Fruit fly (Drosophila melanogaster) whole organism, embryonic: ENCODE data around the gene Gprk2.

ENCODE experiments used
- Ada2b ChIP-seq: fragments of 200-800 bp; sonication (Bioruptor generic); IDR thresholded peaks from 2 replicates; pipeline ENCODE4 v1.3.6; 2022; ENCODE audit warnings: missing biosample characterization, missing genetic modification characterization
- BtbVII ChIP-seq: fragments of 200-800 bp; sonication (Bioruptor generic); optimal IDR thresholded peaks from 3 replicates; lab custom pipeline; 2017; ENCODE audit warnings: missing biosample characterization, mild to moderate bottlenecking, missing genetic modification characterization
- CG10267 ChIP-seq: fragments of 200-800 bp; sonication (Bioruptor generic); optimal IDR thresholded peaks from 2 replicates; lab custom pipeline; 2018; ENCODE audit warnings: missing biosample characterization, mild to moderate bottlenecking, missing genetic modification characterization, moderate library complexity
- CG10431 ChIP-seq: fragments of 200-800 bp; sonication (Bioruptor generic); optimal IDR thresholded peaks from 3 replicates; lab custom pipeline; 2018; ENCODE audit warnings: missing biosample characterization, mild to moderate bottlenecking, missing genetic modification characterization
- CG11398 ChIP-seq: fragments of 200-800 bp; sonication (Bioruptor generic); optimal IDR thresholded peaks from 2 replicates; lab custom pipeline; 2016; ENCODE audit warnings: missing biosample characterization, missing genetic modification characterization
- CG14667 ChIP-seq: fragments of 200-800 bp; sonication (Bioruptor generic); IDR thresholded peaks from 2 replicates; pipeline ENCODE4 v1.3.6; 2022; ENCODE audit warnings: missing biosample characterization, missing genetic modification characterization
- CG15269 ChIP-seq: fragments of 200-800 bp; sonication (Bioruptor generic); optimal IDR thresholded peaks from 2 replicates; lab custom pipeline; 2018; ENCODE audit warnings: missing biosample characterization, mild to moderate bottlenecking, missing genetic modification characterization, moderate library complexity
- CG15514 ChIP-seq: fragments of 200-800 bp; sonication (Bioruptor generic); optimal IDR thresholded peaks from 3 replicates; lab custom pipeline; 2017; ENCODE audit warnings: missing biosample characterization, missing genetic modification characterization, mild to moderate bottlenecking, moderate library complexity, missing genetic modification reagents
- CG17186 ChIP-seq: fragments of 200-800 bp; sonication (Bioruptor generic); optimal IDR thresholded peaks from 3 replicates; lab custom pipeline; 2017; ENCODE audit warnings: missing biosample characterization, missing genetic modification reagents, missing genetic modification characterization
- CG18599 ChIP-seq: fragments of 200-800 bp; sonication (Bioruptor generic); optimal IDR thresholded peaks from 3 replicates; lab custom pipeline; 2017; ENCODE audit warnings: missing biosample characterization, missing genetic modification characterization, mild to moderate bottlenecking, moderate library complexity, missing genetic modification reagents
- CG2120 ChIP-seq: fragments of 200-800 bp; sonication (Bioruptor generic); optimal IDR thresholded peaks from 3 replicates; lab custom pipeline; 2016; ENCODE audit warnings: missing biosample characterization, missing genetic modification characterization
- CG33557 ChIP-seq: fragments of 200-800 bp; sonication (Bioruptor generic); optimal IDR thresholded peaks from 2 replicates; lab custom pipeline; 2019; ENCODE audit warnings: missing biosample characterization, mild to moderate bottlenecking, missing genetic modification characterization, moderate library complexity
- CG4282 ChIP-seq: fragments of 200-800 bp; sonication (Bioruptor generic); optimal IDR thresholded peaks from 2 replicates; lab custom pipeline; 2016; ENCODE audit warnings: missing biosample characterization, missing genetic modification characterization
- CG5953 ChIP-seq: fragments of 200-800 bp; sonication (Bioruptor generic); IDR thresholded peaks from 2 replicates; pipeline ENCODE4 v1.3.6; 2022; ENCODE audit warnings: missing biosample characterization, missing genetic modification characterization
- CG8478 ChIP-seq: fragments of >200 bp; optimal IDR thresholded peaks from 2 replicates; lab custom pipeline; 2018
- CG9215 ChIP-seq: fragments of 200-800 bp; sonication (Bioruptor generic); IDR thresholded peaks from 2 replicates; pipeline ENCODE4 v1.3.6; 2022; ENCODE audit warnings: missing biosample characterization, missing genetic modification characterization
- CG9817 ChIP-seq: fragments of 200-800 bp; sonication (Bioruptor generic); optimal IDR thresholded peaks from 2 replicates; lab custom pipeline; 2018; ENCODE audit warnings: missing biosample characterization, mild to moderate bottlenecking, missing genetic modification characterization, moderate library complexity
- Dp ChIP-seq: fragments of 200-800 bp; sonication (Bioruptor generic); optimal IDR thresholded peaks from 2 replicates; lab custom pipeline; 2018; ENCODE audit warnings: missing biosample characterization, mild to moderate bottlenecking, missing genetic modification characterization, moderate library complexity
- E2f1 ChIP-seq: fragments of 200-800 bp; sonication (Bioruptor generic); IDR thresholded peaks from 2 replicates; pipeline ENCODE4 v1.3.6; 2022; ENCODE audit warnings: missing biosample characterization, missing genetic modification characterization
- Fer3 ChIP-seq: fragments of 200-800 bp; sonication (Bioruptor generic); optimal IDR thresholded peaks from 2 replicates; lab custom pipeline; 2018; ENCODE audit warnings: missing biosample characterization, mild to moderate bottlenecking, missing genetic modification characterization, moderate library complexity
- GATAe ChIP-seq: fragments of 200-800 bp; sonication (Bioruptor generic); conservative IDR thresholded peaks from 2 replicates; pipeline ENCODE4 v1.3.6; 2022; ENCODE audit warnings: missing biosample characterization, missing genetic modification characterization
- H15 ChIP-seq: fragments of 200-800 bp; sonication (Bioruptor generic); IDR thresholded peaks from 3 replicates; pipeline ENCODE4 v1.3.6; 2022; ENCODE audit warnings: missing biosample characterization, missing genetic modification characterization
- HHEX ChIP-seq: fragments of 200-800 bp; sonication (Bioruptor generic); optimal IDR thresholded peaks from 3 replicates; lab custom pipeline; 2017; ENCODE audit warnings: missing biosample characterization, mild to moderate bottlenecking, missing genetic modification characterization, missing genetic modification reagents
- Kr ChIP-seq: fragments of 200-800 bp; sonication (Bioruptor generic); optimal IDR thresholded peaks from 2 replicates; lab custom pipeline; 2017; ENCODE audit warnings: missing biosample characterization, mild to moderate bottlenecking, missing genetic modification characterization
- Lhr ChIP-seq: fragments of 200-800 bp; sonication (Bioruptor generic); optimal IDR thresholded peaks from 3 replicates; lab custom pipeline; 2017; ENCODE audit warnings: mild to moderate bottlenecking, missing biosample characterization, missing genetic modification reagents, missing genetic modification characterization
- Lim3 ChIP-seq: fragments of 200-800 bp; sonication (Bioruptor generic); IDR thresholded peaks from 2 replicates; pipeline ENCODE4 v1.3.6; 2022; ENCODE audit warnings: missing biosample characterization, missing genetic modification characterization
- Meics ChIP-seq: fragments of 200-800 bp; sonication (Bioruptor generic); optimal IDR thresholded peaks from 2 replicates; lab custom pipeline; 2017; ENCODE audit warnings: missing biosample characterization, mild to moderate bottlenecking, missing genetic modification characterization
- NC2α ChIP-seq: fragments of 200-800 bp; sonication (Bioruptor generic); optimal IDR thresholded peaks from 2 replicates; lab custom pipeline; 2016; ENCODE audit warnings: missing biosample characterization, missing genetic modification characterization
- NfI ChIP-seq: fragments of 200-800 bp; sonication (Bioruptor generic); optimal IDR thresholded peaks from 3 replicates; lab custom pipeline; 2018; ENCODE audit warnings: missing biosample characterization, mild to moderate bottlenecking, missing genetic modification characterization, moderate library complexity
- TFAM ChIP-seq: fragments of 200-800 bp; sonication (Bioruptor generic); optimal IDR thresholded peaks from 2 replicates; lab custom pipeline; 2017; ENCODE audit warnings: missing biosample characterization, missing genetic modification characterization, inconsistent platforms
- ac ChIP-seq: fragments of 200-800 bp; sonication (Bioruptor generic); optimal IDR thresholded peaks from 3 replicates; lab custom pipeline; 2017; ENCODE audit warnings: missing biosample characterization, mild to moderate bottlenecking, missing genetic modification characterization
- al ChIP-seq: fragments of 200-800 bp; sonication (Bioruptor generic); IDR thresholded peaks from 2 replicates; pipeline ENCODE4 v1.3.6; 2022; ENCODE audit warnings: missing biosample characterization, missing genetic modification characterization
- cwo ChIP-seq: fragments of 200-800 bp; sonication (Bioruptor generic); optimal IDR thresholded peaks from 3 replicates; lab custom pipeline; 2017; ENCODE audit warnings: missing biosample characterization, missing genetic modification characterization, mild to moderate bottlenecking, moderate library complexity, missing genetic modification reagents
- fru ChIP-seq: fragments of >200 bp; optimal IDR thresholded peaks from 2 replicates; lab custom pipeline; 2017
- ftz-f1 ChIP-seq: fragments of 200-800 bp; sonication (Bioruptor generic); optimal IDR thresholded peaks from 2 replicates; lab custom pipeline; 2016; ENCODE audit warnings: missing biosample characterization, missing genetic modification characterization
- hbn ChIP-seq: fragments of 200-800 bp; sonication (Bioruptor generic); IDR thresholded peaks from 2 replicates; pipeline ENCODE4 v1.3.6; 2022; ENCODE audit warnings: missing biosample characterization, missing genetic modification characterization; ENCODE audit not compliant: partially characterized antibody
- her ChIP-seq: fragments of 200-800 bp; sonication (Bioruptor generic); optimal IDR thresholded peaks from 2 replicates; lab custom pipeline; 2016; ENCODE audit warnings: missing biosample characterization, missing genetic modification characterization
- insv ChIP-seq, 2 experiments: fragments of 200-800 bp; sonication (Bioruptor generic); optimal IDR thresholded peaks; 3 replicates each; lab custom pipeline; 2016 to 2018; ENCODE audit warnings: missing biosample characterization in 2 of 2, missing genetic modification characterization in 2 of 2
- lilli ChIP-seq: fragments of 200-800 bp; sonication (Bioruptor generic); optimal IDR thresholded peaks from 3 replicates; lab custom pipeline; 2016; ENCODE audit warnings: missing biosample characterization, missing genetic modification characterization
- luna ChIP-seq: fragments of 200-800 bp; sonication (Bioruptor generic); optimal IDR thresholded peaks from 2 replicates; lab custom pipeline; 2016; ENCODE audit warnings: missing biosample characterization, missing genetic modification characterization
- nmo ChIP-seq: fragments of 200-800 bp; sonication (Bioruptor generic); optimal IDR thresholded peaks from 2 replicates; lab custom pipeline; 2018; ENCODE audit warnings: missing biosample characterization, mild to moderate bottlenecking, missing genetic modification characterization, moderate library complexity
- peb ChIP-seq: fragments of 200-800 bp; sonication (Bioruptor generic); IDR thresholded peaks from 2 replicates; pipeline ENCODE4 v1.3.6; 2022; ENCODE audit warnings: missing biosample characterization, missing genetic modification characterization
- pho ChIP-seq: fragments of 200-800 bp; sonication (Bioruptor generic); optimal IDR thresholded peaks from 2 replicates; lab custom pipeline; 2016; ENCODE audit warnings: missing biosample characterization, missing genetic modification characterization
- prd ChIP-seq, 3 experiments: fragments of >200 bp in 2 of 3; fragments of 200-800 bp in 1 of 3; sonication (Bioruptor generic) in 1 of 3; optimal IDR thresholded peaks in 2 of 3; IDR thresholded peaks in 1 of 3; 2 replicates in 2 of 3; 3 replicates in 1 of 3; pipeline versions ENCODE4 v1.3.6 to Lab custom; 2017 to 2022; ENCODE audit warnings: missing biosample characterization in 1 of 3, missing genetic modification characterization in 1 of 3
- ranshi ChIP-seq: fragments of 200-800 bp; sonication (Bioruptor generic); IDR thresholded peaks from 2 replicates; pipeline ENCODE4 v1.3.6; 2022; ENCODE audit warnings: missing biosample characterization, missing genetic modification characterization
- row ChIP-seq: fragments of 200-800 bp; sonication (Bioruptor generic); IDR thresholded peaks from 3 replicates; pipeline ENCODE4 v1.3.6; 2022; ENCODE audit warnings: missing biosample characterization, missing genetic modification characterization
- slbo ChIP-seq: fragments of 200-800 bp; sonication (Bioruptor generic); IDR thresholded peaks from 2 replicates; pipeline ENCODE4 v1.3.6; 2022; ENCODE audit warnings: missing biosample characterization, missing genetic modification characterization
- slp2 ChIP-seq: fragments of 200-800 bp; sonication (Bioruptor generic); optimal IDR thresholded peaks from 2 replicates; lab custom pipeline; 2016; ENCODE audit warnings: missing biosample characterization, missing genetic modification characterization
- tin ChIP-seq: fragments of 200-800 bp; sonication (Bioruptor generic); optimal IDR thresholded peaks from 3 replicates; lab custom pipeline; 2016; ENCODE audit warnings: missing biosample characterization, missing genetic modification characterization
- trem ChIP-seq: fragments of 200-800 bp; optimal IDR thresholded peaks from 3 replicates; lab custom pipeline; 2019; ENCODE audit warnings: missing biosample characterization, mild to moderate bottlenecking, missing genetic modification characterization, moderate library complexity
- tx ChIP-seq: fragments of 200-800 bp; sonication (Bioruptor generic); optimal IDR thresholded peaks from 2 replicates; lab custom pipeline; 2016; ENCODE audit warnings: missing biosample characterization, missing genetic modification characterization
- vnd ChIP-seq: fragments of 200-800 bp; sonication (Bioruptor generic); IDR thresholded peaks from 3 replicates; pipeline ENCODE4 v1.3.6; 2022; ENCODE audit warnings: missing biosample characterization, missing genetic modification characterization; ENCODE audit not compliant: partially characterized antibody
- wdn ChIP-seq: fragments of 200-800 bp; sonication (Bioruptor generic); IDR thresholded peaks from 2 replicates; pipeline ENCODE4 v1.3.6; 2022; ENCODE audit warnings: missing biosample characterization, missing genetic modification characterization

Gprk2 gene

DNA sequence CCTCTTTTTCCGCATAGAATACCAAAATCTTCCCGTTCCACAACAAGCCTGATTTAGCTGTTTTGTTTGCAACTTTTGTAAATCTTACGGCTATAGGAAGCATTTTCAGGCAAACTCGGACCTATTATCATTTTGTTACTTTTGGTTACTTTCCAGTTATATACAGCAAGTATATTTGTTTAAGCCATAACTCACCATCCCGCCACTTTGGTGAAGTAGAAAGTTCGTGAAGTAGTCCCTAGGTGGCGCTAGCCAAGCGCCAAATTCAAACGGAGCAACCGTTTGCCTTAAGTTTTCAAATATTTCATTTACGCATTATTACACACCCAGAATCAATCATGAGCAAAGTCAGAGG lies 57.9 kb downstream of the Gprk2 start, which contains the start of the genes CG11334 and CG11333 (continued):
- TF ChIP-seq CG17186 (GFP tag; lab: Kevin White, UChicago) (peak; percentile 26), nmo (GFP tag; lab: Kevin White, UChicago) (peak; percentile 29), wdn (no peak), CG18599 (GFP tag; lab: Kevin White, UChicago) (no peak), trem (tag; lab: Kevin White, UChicago) (peak; percentile 50), BtbVII (no peak), cwo (GFP tag; lab: Kevin White, UChicago) (no peak), H15 (GFP tag; lab: Robert Waterston, UW) (no peak), Ada2b (GFP tag; lab: Robert Waterston, UW) (no peak), Lim3 (GFP tag; lab: Robert Waterston, UW) (no peak), CG5953 (no peak), Dp (peak; percentile 97), prd (optimal IDR thresholded peaks at IDR 0.05; lab: Kevin White, UChicago) (no peak), prd (GFP tag; IDR thresholded peaks at IDR 0.05; lab: Robert Waterston, UW) (no peak), luna (GFP tag; lab: Kevin White, UChicago) (no peak), HHEX (no peak), CG11398 (GFP tag; lab: Kevin White, UChicago) (no peak), Meics (no peak), CG2120 (GFP tag; lab: Kevin White, UChicago) (no peak), hbn (GFP tag; lab: Robert Waterston, UW) (no peak), Lhr (GFP tag; lab: Kevin White, UChicago) (peak; percentile 22), peb (GFP tag; lab: Robert Waterston, UW) (no peak), tx (no peak), NfI (GFP tag; lab: Kevin White, UChicago) (no peak), pho (GFP tag; lab: Kevin White, UChicago) (no peak), CG9817 (tag; lab: Kevin White, UChicago) (no peak), CG10267 (tag; lab: Kevin White, UChicago) (no peak), GATAe (no peak), lilli (no peak), CG33557 (GFP tag; lab: Kevin White, UChicago) (no peak), insv (GFP tag; optimal IDR thresholded peaks at IDR 0.05; lab: Kevin White, UChicago) (no peak), CG10431 (GFP tag; lab: Kevin White, UChicago) (no peak), Fer3 (tag; lab: Kevin White, UChicago) (no peak), ranshi (GFP tag; lab: Robert Waterston, UW) (no peak), CG8478 (lab: Kevin White, UChicago) (no peak), TFAM (GFP tag; lab: Kevin White, UChicago) (no peak), E2f1 (GFP tag; lab: Robert Waterston, UW) (no peak), CG15514 (GFP tag; lab: Kevin White, UChicago) (peak; percentile 51), fru (lab: Kevin White, UChicago) (no peak), CG4282 (GFP tag; lab: Kevin White, UChicago) (no peak), ftz-f1 (GFP tag; lab: Kevin White, UChicago) (no peak), ac (GFP tag; lab: Kevin White, UChicago) (no peak), NC2α (no peak), slp2 (GFP tag; lab: Kevin White, UChicago) (no peak), slbo (GFP tag; lab: Robert Waterston, UW) (no peak), CG14667 (GFP tag; lab: Robert Waterston, UW) (no peak), Kr (GFP tag; lab: Kevin White, UChicago) (no peak), al (no peak), vnd (GFP tag; lab: Robert Waterston, UW) (no peak), row (GFP tag; lab: Robert Waterston, UW) (no peak), CG15269 (tag; lab: Kevin White, UChicago) (no peak), her (GFP tag; lab: Kevin White, UChicago) (peak; percentile 95), CG9215 (GFP tag; lab: Robert Waterston, UW) (no peak), tin (GFP tag; lab: Kevin White, UChicago) (no peak)
